Fruit fly (Drosophila melanogaster): Measurements from ENCODE around the gene Chpf.

DNA sequence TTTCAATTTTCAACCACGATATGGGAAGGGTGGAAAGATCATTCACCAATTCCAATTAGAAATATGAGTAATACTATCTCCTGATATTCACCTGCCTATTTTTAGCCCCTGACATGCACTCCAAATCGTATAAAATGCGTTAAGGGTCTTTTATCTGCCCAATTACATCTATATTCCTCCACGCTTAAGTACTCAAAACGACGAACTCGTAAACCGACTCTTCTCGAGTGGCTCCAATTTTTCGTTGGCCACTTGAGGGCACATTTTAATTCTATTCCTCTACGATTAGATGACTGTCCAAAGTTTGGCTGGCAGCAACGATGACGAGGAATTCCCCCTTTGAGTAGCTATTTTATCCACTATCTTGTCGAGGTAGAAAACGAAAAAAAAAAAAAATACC, 10.4 kb downstream of the Chpf start:
- TF ChIP-seq toe (GFP tag; optimal IDR thresholded peaks at IDR 0.05) (no peak), Hr96 (GFP tag; optimal IDR thresholded peaks at IDR 0.05) (no peak), ovo (GFP tag; optimal IDR thresholded peaks at IDR 0.05) (no peak), Crg-1 (GFP tag; optimal IDR thresholded peaks at IDR 0.05) (no peak), pad (GFP tag; optimal IDR thresholded peaks at IDR 0.05) (no peak), bab1 (GFP tag; optimal IDR thresholded peaks at IDR 0.05) (no peak), cnc (optimal IDR thresholded peaks at IDR 0.05) (no peak), CG12768 (GFP tag; optimal IDR thresholded peaks at IDR 0.05) (no peak), CG5204 (GFP tag; optimal IDR thresholded peaks at IDR 0.05) (no peak), CG1620 (GFP tag; optimal IDR thresholded peaks at IDR 0.05) (no peak), CG33017 (tag; optimal IDR thresholded peaks at IDR 0.05) (no peak), kay (GFP tag; ENCODE audit: borderline replicate concordance) (no peak), CG11617 (GFP tag; optimal IDR thresholded peaks at IDR 0.05) (no peak), CG14711 (tag; optimal IDR thresholded peaks at IDR 0.05) (no peak)

Data from whole organism, adult.